Fruit fly (Drosophila melanogaster): ENCODE data around the gene CG42819.

- TF ChIP-seq CTCF (optimal IDR thresholded peaks at IDR 0.05): no peak
- no peak for TF ChIP-seq CG8478 (optimal IDR thresholded peaks at IDR 0.05)
These were observed 17.7 kb downstream of the CG42819 start for dm6 chr2L:8371354-8371937.

All from S2 (cell line).